Worm (Caenorhabditis elegans) whole organism, mixed stage, embryonic: ENCODE results near the gene F41C3.1.

Experiments
- M03D4.4 ChIP-seq: sonication (generic microtip); optimal IDR thresholded peaks from 2 replicates; lab custom pipeline; 2017; ENCODE audit warnings: mild to moderate bottlenecking, missing genetic modification characterization, missing compliant biosample characterization
- ceh-39 ChIP-seq: fragments of 150-350 bp; optimal IDR thresholded peaks from 2 replicates; lab custom pipeline; 2014; ENCODE audit warnings: missing biosample characterization, missing genetic modification characterization
- ceh-43 ChIP-seq: fragments of 200-800 bp; sonication (Bioruptor generic); optimal IDR thresholded peaks from 2 replicates; lab custom pipeline; 2018; ENCODE audit warnings: mild to moderate bottlenecking, missing genetic modification characterization, moderate library complexity, missing compliant biosample characterization
- ceh-83 ChIP-seq: fragments of 200-800 bp; sonication (Bioruptor generic); optimal IDR thresholded peaks from 2 replicates; lab custom pipeline; 2018; ENCODE audit warnings: mild to moderate bottlenecking, missing genetic modification characterization, missing compliant biosample characterization
- ces-1 ChIP-seq: fragments of 150-350 bp; optimal IDR thresholded peaks from 2 replicates; lab custom pipeline; 2014; ENCODE audit warnings: missing biosample characterization, missing genetic modification reagents, missing genetic modification characterization
- cnd-1 ChIP-seq: fragments of 200-800 bp; sonication (Bioruptor generic); optimal IDR thresholded peaks from 2 replicates; lab custom pipeline; 2018; ENCODE audit warnings: mild to moderate bottlenecking, missing genetic modification characterization, missing compliant biosample characterization
- drap-1 ChIP-seq: fragments of 200-800 bp; sonication (Bioruptor generic); optimal IDR thresholded peaks from 3 replicates; lab custom pipeline; 2018; ENCODE audit warnings: mild to moderate bottlenecking, missing genetic modification characterization, missing compliant biosample characterization
- elt-1 ChIP-seq: sonication (generic microtip); optimal IDR thresholded peaks from 2 replicates; lab custom pipeline; 2017; ENCODE audit warnings: missing genetic modification characterization, mild to moderate bottlenecking, missing compliant biosample characterization, antibody characterized with exemption, moderate library complexity, borderline replicate concordance; ENCODE audit not compliant: insufficient read depth
- elt-3 ChIP-seq: fragments of 150-350 bp; optimal IDR thresholded peaks from 2 replicates; lab custom pipeline; 2014; ENCODE audit warnings: missing biosample characterization, missing genetic modification characterization
- flh-1 ChIP-seq: fragments of 200-800 bp; sonication (Bioruptor generic); optimal IDR thresholded peaks from 2 replicates; lab custom pipeline; 2018; ENCODE audit warnings: mild to moderate bottlenecking, missing genetic modification characterization, moderate library complexity, missing compliant biosample characterization
- ham-2 ChIP-seq: fragments of 200-800 bp; sonication (Bioruptor generic); optimal IDR thresholded peaks from 2 replicates; lab custom pipeline; 2018; ENCODE audit warnings: mild to moderate bottlenecking, missing genetic modification characterization, missing compliant biosample characterization
- hlh-1 ChIP-seq: fragments of 150-350 bp; optimal IDR thresholded peaks from 2 replicates; lab custom pipeline; 2014; ENCODE audit warnings: missing biosample characterization, missing genetic modification reagents, missing genetic modification characterization
- lin-13 ChIP-seq: fragments of 150-350 bp; optimal IDR thresholded peaks from 2 replicates; lab custom pipeline; 2014; ENCODE audit warnings: missing biosample characterization, missing genetic modification characterization
- lin-32 ChIP-seq: fragments of 200-800 bp; sonication (Bioruptor generic); optimal IDR thresholded peaks from 2 replicates; lab custom pipeline; 2018; ENCODE audit warnings: mild to moderate bottlenecking, missing genetic modification characterization, missing compliant biosample characterization
- lsy-2 ChIP-seq: fragments of 150-350 bp; optimal IDR thresholded peaks from 2 replicates; lab custom pipeline; 2014; ENCODE audit warnings: missing biosample characterization, missing genetic modification characterization
- mab-5 ChIP-seq: fragments of 150-350 bp; optimal IDR thresholded peaks from 2 replicates; lab custom pipeline; 2014; ENCODE audit warnings: missing biosample characterization, missing genetic modification characterization
- nhr-12 ChIP-seq: fragments of 150-350 bp; optimal IDR thresholded peaks from 2 replicates; lab custom pipeline; 2014; ENCODE audit warnings: missing biosample characterization, missing genetic modification characterization
- nhr-2 ChIP-seq: fragments of 150-350 bp; optimal IDR thresholded peaks from 2 replicates; lab custom pipeline; 2014; ENCODE audit warnings: missing biosample characterization, missing genetic modification characterization
- nhr-237 ChIP-seq: fragments of 150-350 bp; optimal IDR thresholded peaks from 2 replicates; lab custom pipeline; 2014; ENCODE audit warnings: missing biosample characterization, missing genetic modification characterization
- nhr-28 ChIP-seq: fragments of 150-350 bp; optimal IDR thresholded peaks from 2 replicates; lab custom pipeline; 2014; ENCODE audit warnings: missing biosample characterization, missing genetic modification characterization
- nhr-76 ChIP-seq: sonication (generic microtip); optimal IDR thresholded peaks from 2 replicates; lab custom pipeline; 2017; ENCODE audit warnings: missing biosample characterization, missing genetic modification characterization
- pha-4 ChIP-seq: fragments of 150-350 bp; optimal IDR thresholded peaks from 2 replicates; lab custom pipeline; 2018; ENCODE audit warnings: missing biosample characterization, missing genetic modification reagents, missing genetic modification characterization
- sem-2 ChIP-seq: fragments of 200-800 bp; sonication (Bioruptor generic); optimal IDR thresholded peaks from 2 replicates; lab custom pipeline; 2018; ENCODE audit warnings: mild to moderate bottlenecking, missing genetic modification characterization, missing compliant biosample characterization
- snpc-4 ChIP-seq: fragments of 150-350 bp; optimal IDR thresholded peaks from 2 replicates; lab custom pipeline; 2014; ENCODE audit warnings: missing biosample characterization, missing genetic modification characterization
- sptf-1 ChIP-seq: sonication (generic microtip); optimal IDR thresholded peaks from 2 replicates; lab custom pipeline; 2017; ENCODE audit warnings: mild to moderate bottlenecking, missing genetic modification characterization, moderate library complexity, missing compliant biosample characterization
- tbx-8 ChIP-seq: fragments of 200-800 bp; sonication (Bioruptor generic); optimal IDR thresholded peaks from 2 replicates; lab custom pipeline; 2018; ENCODE audit warnings: mild to moderate bottlenecking, missing genetic modification characterization, moderate library complexity, missing compliant biosample characterization
- unc-120 ChIP-seq: sonication (generic microtip); optimal IDR thresholded peaks from 2 replicates; lab custom pipeline; 2017; ENCODE audit warnings: missing genetic modification characterization, missing compliant biosample characterization; ENCODE audit not compliant: poor library complexity, severe bottlenecking
- unc-39 ChIP-seq: fragments of 150-350 bp; optimal IDR thresholded peaks from 2 replicates; lab custom pipeline; 2014; ENCODE audit warnings: missing biosample characterization, missing genetic modification characterization
- unc-62 ChIP-seq: fragments of 150-350 bp; optimal IDR thresholded peaks from 2 replicates; lab custom pipeline; 2014; ENCODE audit warnings: missing biosample characterization, missing genetic modification reagents, missing genetic modification characterization
- zip-8 ChIP-seq: fragments of 150-350 bp; optimal IDR thresholded peaks from 2 replicates; lab custom pipeline; 2014; ENCODE audit warnings: missing biosample characterization, missing genetic modification characterization

The F41C3.1 gene

ce11 chrII:4773891-4774432 is 21.9 kb downstream of the F41C3.1 start, which contains the start of the genes F26G1.9 and F26G1.10:
F26G1.9 (minus strand) TSS chrII:4773991.
F26G1.10 (plus strand) TSS chrII:4774382.
- TF ChIP-seq cnd-1 (tag; lab: Kevin White, UChicago) = no peak
- no peak for TF ChIP-seq lin-13 (tag; lab: Kevin White, UChicago)
- no peak for TF ChIP-seq sem-2 (GFP tag; lab: Kevin White, UChicago)

ce11 chrII:4775802-4776201 is 23.7 kb downstream of the F41C3.1 start:
- TF ChIP-seq nhr-237 (tag; lab: Kevin White, UChicago) (no peak), elt-3 (no peak), nhr-12 (tag; lab: Kevin White, UChicago) (no peak), sptf-1 (no peak), tbx-8 (GFP tag; lab: Kevin White, UChicago) (no peak), lin-32 (GFP tag; lab: Kevin White, UChicago) (no peak), hlh-1 (tag; lab: Kevin White, UChicago) (no peak), unc-62 (GFP tag; lab: Kevin White, UChicago) (no peak), flh-1 (GFP tag; lab: Kevin White, UChicago) (no peak), cnd-1 (tag; lab: Kevin White, UChicago) (no peak), drap-1 (GFP tag; lab: Kevin White, UChicago) (no peak), unc-120 (tag; lab: Kevin White, UChicago) (no peak), ceh-43 (no peak)

- TF ChIP-seq cnd-1 (tag; lab: Kevin White, UChicago) = no peak
- TF ChIP-seq ceh-43 = no peak
- no peak for TF ChIP-seq unc-39 (tag; lab: Kevin White, UChicago)
- no peak for TF ChIP-seq ces-1 (GFP tag; lab: Kevin White, UChicago)
- TF ChIP-seq elt-1 = no peak
- TF ChIP-seq, all 35 proteins: peak for 0
Measured at ce11 chrII:4776933-4777332, 24.8 kb downstream of the F41C3.1 start, which contains the start of gene F26G1.11. F26G1.11 (plus strand) TSS chrII:4777137.

ce11 chrII:4779753-4780152 is 27.6 kb downstream of the F41C3.1 start:
- TF ChIP-seq sptf-1 (no peak), pha-4 (peak; percentile 84), ceh-39 (no peak), lsy-2 (tag; lab: Kevin White, UChicago) (no peak), nhr-237 (tag; lab: Kevin White, UChicago) (no peak), flh-1 (GFP tag; lab: Kevin White, UChicago) (no peak), ham-2 (no peak)

ce11 chrII:4784436-4784835 is 32.3 kb downstream of the F41C3.1 start, which contains the start of gene nep-12:
nep-12 (minus strand) TSS chrII:4784536.
- TF ChIP-seq mab-5 (tag; lab: Kevin White, UChicago) (no peak), sptf-1 (no peak), ham-2 (no peak), elt-1 (no peak), lsy-2 (tag; lab: Kevin White, UChicago) (no peak), unc-62 (GFP tag; lab: Kevin White, UChicago) (no peak), nhr-28 (tag; lab: Kevin White, UChicago) (no peak), lin-32 (GFP tag; lab: Kevin White, UChicago) (no peak), ceh-43 (no peak), elt-3 (no peak), drap-1 (GFP tag; lab: Kevin White, UChicago) (no peak), nhr-76 (tag; lab: Kevin White, UChicago) (no peak), unc-39 (tag; lab: Kevin White, UChicago) (no peak), hlh-1 (tag; lab: Kevin White, UChicago) (no peak), M03D4.4 (tag; lab: Kevin White, UChicago) (no peak), ceh-83 (GFP tag; lab: Kevin White, UChicago) (no peak), snpc-4 (no peak), zip-8 (tag; lab: Kevin White, UChicago) (no peak), nhr-2 (tag; lab: Kevin White, UChicago) (no peak), flh-1 (GFP tag; lab: Kevin White, UChicago) (no peak)
